Worm (Caenorhabditis elegans) whole organism, L4/young adult: Measurements from ENCODE around the gene ZK177.9.

Source experiments
- W03F9.2 ChIP-seq: fragments of 150-350 bp; optimal IDR thresholded peaks from 2 replicates; lab custom pipeline; 2014; ENCODE audit warnings: missing biosample characterization, missing genetic modification characterization
- dao-5 ChIP-seq: sonication (generic microtip); optimal IDR thresholded peaks from 2 replicates; lab custom pipeline; 2016; ENCODE audit warnings: missing genotype, missing genetic modification characterization, moderate library complexity, missing compliant biosample characterization
- him-1 ChIP-seq: sonication (generic microtip); optimal IDR thresholded peaks from 2 replicates; lab custom pipeline; 2016; ENCODE audit warnings: missing genotype, missing genetic modification reagents, missing genetic modification characterization, missing compliant biosample characterization

- TF ChIP-seq him-1 (no peak), dao-5 (tag; lab: Kevin White, UChicago) (no peak), W03F9.2 (tag; lab: Kevin White, UChicago) (no peak)
These were observed 38.9 kb upstream of the ZK177.9 start, which contains the start of gene ins-11 for ce11 chrII:5556431-5556830.
